Fruit fly (Drosophila melanogaster) whole organism, embryonic: ENCODE measurements around the gene Smox.

Experiments
- Blimp-1 ChIP-seq: fragments of 200-800 bp; sonication (Bioruptor generic); optimal IDR thresholded peaks from 3 replicates; lab custom pipeline; 2018; ENCODE audit warnings: missing biosample characterization, missing genetic modification characterization, mild to moderate bottlenecking, moderate library complexity, missing genetic modification reagents
- BtbVII ChIP-seq: fragments of 200-800 bp; sonication (Bioruptor generic); optimal IDR thresholded peaks from 3 replicates; lab custom pipeline; 2017; ENCODE audit warnings: missing biosample characterization, mild to moderate bottlenecking, missing genetic modification characterization
- CG10959 ChIP-seq: fragments of 200-800 bp; sonication (Bioruptor generic); IDR thresholded peaks from 2 replicates; pipeline ENCODE4 v1.3.6; 2022; ENCODE audit warnings: missing biosample characterization, missing genetic modification characterization
- CG11696 ChIP-seq: fragments of 200-800 bp; sonication (Bioruptor generic); IDR thresholded peaks from 2 replicates; pipeline ENCODE4 v1.3.6; 2022; ENCODE audit warnings: missing biosample characterization, missing genetic modification characterization
- CG11723 ChIP-seq: fragments of 200-800 bp; sonication (Bioruptor generic); optimal IDR thresholded peaks from 2 replicates; lab custom pipeline; 2017; ENCODE audit warnings: missing biosample characterization, mild to moderate bottlenecking, missing genetic modification characterization
- CG12071 ChIP-seq: fragments of 200-800 bp; sonication (Bioruptor generic); optimal IDR thresholded peaks from 3 replicates; lab custom pipeline; 2018; ENCODE audit warnings: missing biosample characterization, mild to moderate bottlenecking, missing genetic modification characterization
- CG13123 ChIP-seq: fragments of 200-800 bp; sonication (Bioruptor generic); optimal IDR thresholded peaks from 2 replicates; lab custom pipeline; 2016; ENCODE audit warnings: missing biosample characterization, missing genetic modification characterization
- CG13775 ChIP-seq: fragments of 200-800 bp; sonication (Bioruptor generic); optimal IDR thresholded peaks from 3 replicates; lab custom pipeline; 2017; ENCODE audit warnings: missing biosample characterization, mild to moderate bottlenecking, missing genetic modification characterization
- CG13894 ChIP-seq: fragments of 200-800 bp; sonication (Bioruptor generic); optimal IDR thresholded peaks from 3 replicates; lab custom pipeline; 2018; ENCODE audit warnings: missing biosample characterization, mild to moderate bottlenecking, missing genetic modification characterization, moderate library complexity
- CG14667 ChIP-seq: fragments of 200-800 bp; sonication (Bioruptor generic); IDR thresholded peaks from 2 replicates; pipeline ENCODE4 v1.3.6; 2022; ENCODE audit warnings: missing biosample characterization, missing genetic modification characterization
- CG1602 ChIP-seq: fragments of 200-800 bp; sonication (Bioruptor generic); optimal IDR thresholded peaks from 3 replicates; lab custom pipeline; 2016; ENCODE audit warnings: missing biosample characterization, missing genetic modification characterization
- CG16779 ChIP-seq: fragments of 200-800 bp; sonication (Bioruptor generic); IDR thresholded peaks from 2 replicates; pipeline ENCODE4 v1.3.6; 2022; ENCODE audit warnings: missing biosample characterization, missing genetic modification characterization
- CG31365 ChIP-seq: fragments of 200-800 bp; sonication (Bioruptor generic); optimal IDR thresholded peaks from 2 replicates; lab custom pipeline; 2018; ENCODE audit warnings: missing biosample characterization, mild to moderate bottlenecking, missing genetic modification characterization
- CG31441 ChIP-seq: fragments of 200-800 bp; sonication (Bioruptor generic); IDR thresholded peaks from 2 replicates; pipeline ENCODE4 v1.3.6; 2022; ENCODE audit warnings: missing biosample characterization, missing genetic modification characterization
- CG3281 ChIP-seq: fragments of 200-800 bp; sonication (Bioruptor generic); optimal IDR thresholded peaks from 3 replicates; lab custom pipeline; 2017; ENCODE audit warnings: missing biosample characterization, mild to moderate bottlenecking, missing genetic modification characterization
- CG34376 ChIP-seq: fragments of 200-800 bp; sonication (Bioruptor generic); optimal IDR thresholded peaks from 2 replicates; lab custom pipeline; 2018; ENCODE audit warnings: missing biosample characterization, mild to moderate bottlenecking, missing genetic modification characterization
- CG3847 ChIP-seq: fragments of 200-800 bp; sonication (Bioruptor generic); IDR thresholded peaks from 2 replicates; pipeline ENCODE4 v1.3.6; 2022; ENCODE audit warnings: missing biosample characterization, missing genetic modification characterization
- CG42726 ChIP-seq: fragments of 200-800 bp; sonication (Bioruptor generic); IDR thresholded peaks from 2 replicates; pipeline ENCODE4 v1.3.6; 2022; ENCODE audit warnings: missing biosample characterization, missing genetic modification characterization; ENCODE audit not compliant: partially characterized antibody
- CG4404 ChIP-seq: fragments of 200-800 bp; sonication (Bioruptor generic); IDR thresholded peaks from 2 replicates; pipeline ENCODE4 v1.3.6; 2022; ENCODE audit warnings: missing biosample characterization, missing genetic modification characterization
- CG4707 ChIP-seq: fragments of 200-800 bp; sonication (Bioruptor generic); optimal IDR thresholded peaks from 2 replicates; lab custom pipeline; 2018; ENCODE audit warnings: missing biosample characterization, mild to moderate bottlenecking, missing genetic modification characterization, moderate library complexity
- CG6813 ChIP-seq: fragments of 200-800 bp; sonication (Bioruptor generic); optimal IDR thresholded peaks from 2 replicates; lab custom pipeline; 2017; ENCODE audit warnings: missing biosample characterization, missing genetic modification characterization, mild to moderate bottlenecking, moderate library complexity, missing genetic modification reagents
- CG7357 ChIP-seq: fragments of 200-800 bp; sonication (Bioruptor generic); IDR thresholded peaks from 3 replicates; pipeline ENCODE4 v1.3.6; 2022; ENCODE audit warnings: missing biosample characterization, missing genetic modification characterization
- CG7745 ChIP-seq: fragments of 200-800 bp; sonication (Bioruptor generic); optimal IDR thresholded peaks from 2 replicates; lab custom pipeline; 2018; ENCODE audit warnings: missing biosample characterization, mild to moderate bottlenecking, missing genetic modification characterization, moderate library complexity
- CG9215 ChIP-seq: fragments of 200-800 bp; sonication (Bioruptor generic); IDR thresholded peaks from 2 replicates; pipeline ENCODE4 v1.3.6; 2022; ENCODE audit warnings: missing biosample characterization, missing genetic modification characterization
- CG9932 ChIP-seq: fragments of 200-800 bp; sonication (Bioruptor generic); IDR thresholded peaks from 2 replicates; pipeline ENCODE4 v1.3.6; 2022; ENCODE audit warnings: missing biosample characterization, missing genetic modification characterization
- Dfd ChIP-seq, 2 experiments: fragments of >200 bp; optimal IDR thresholded peaks; 2 replicates each; lab custom pipeline; 2017; ENCODE audit warnings: missing biosample characterization in 2 of 2, missing genetic modification characterization in 2 of 2
- Dip2 ChIP-seq: fragments of 200-800 bp; sonication (Bioruptor generic); IDR thresholded peaks from 2 replicates; pipeline ENCODE4 v1.3.6; 2022; ENCODE audit warnings: missing biosample characterization, missing genetic modification characterization
- ERR ChIP-seq: fragments of 200-800 bp; sonication (Bioruptor generic); optimal IDR thresholded peaks from 2 replicates; lab custom pipeline; 2016; ENCODE audit warnings: missing biosample characterization, missing genetic modification characterization
- Ets65A ChIP-seq: fragments of 200-800 bp; sonication (Bioruptor generic); peaks from one replicate; lab custom pipeline; 2016; ENCODE audit warnings: missing biosample characterization, missing genetic modification characterization
- HLH54F ChIP-seq: fragments of 200-800 bp; sonication (Bioruptor generic); optimal IDR thresholded peaks from 3 replicates; lab custom pipeline; 2016; ENCODE audit warnings: missing biosample characterization, missing genetic modification characterization
- Hr78 ChIP-seq, 2 experiments: fragments of 200-800 bp in 1 of 2; fragments of >200 bp in 1 of 2; sonication (Bioruptor generic) in 1 of 2; optimal IDR thresholded peaks; 2 replicates each; lab custom pipeline; 2017 to 2019; ENCODE audit warnings: missing biosample characterization in 2 of 2, missing genetic modification characterization in 2 of 2, mild to moderate bottlenecking in 1 of 2, moderate library complexity in 1 of 2
- Med ChIP-seq: fragments of 200-800 bp; sonication (Bioruptor generic); peaks from one replicate; lab custom pipeline; 2016; ENCODE audit warnings: missing biosample characterization, missing genetic modification characterization, mild to moderate bottlenecking, inconsistent platforms, moderate library complexity
- Meics ChIP-seq: fragments of 200-800 bp; sonication (Bioruptor generic); optimal IDR thresholded peaks from 2 replicates; lab custom pipeline; 2017; ENCODE audit warnings: missing biosample characterization, mild to moderate bottlenecking, missing genetic modification characterization
- Mrtf ChIP-seq: fragments of 200-800 bp; sonication (Bioruptor generic); IDR thresholded peaks from 3 replicates; pipeline ENCODE4 v1.3.6; 2022; ENCODE audit warnings: missing biosample characterization, missing genetic modification characterization
- Poxn ChIP-seq: fragments of 200-800 bp; sonication (Bioruptor generic); IDR thresholded peaks from 2 replicates; pipeline ENCODE4 v1.3.6; 2022; ENCODE audit warnings: missing biosample characterization, missing genetic modification characterization
- Six4 ChIP-seq: fragments of 200-800 bp; sonication (Bioruptor generic); optimal IDR thresholded peaks from 2 replicates; lab custom pipeline; 2016; ENCODE audit warnings: missing biosample characterization, missing genetic modification characterization
- Sry-δ ChIP-seq: fragments of 200-800 bp; sonication (Bioruptor generic); optimal IDR thresholded peaks from 2 replicates; lab custom pipeline; 2016; ENCODE audit warnings: missing biosample characterization, missing genetic modification characterization
- Xbp1 ChIP-seq: fragments of 200-800 bp; sonication (Bioruptor generic); optimal IDR thresholded peaks from 3 replicates; lab custom pipeline; 2016; ENCODE audit warnings: missing biosample characterization, mild to moderate bottlenecking, missing genetic modification characterization
- btn ChIP-seq: fragments of 200-800 bp; sonication (Bioruptor generic); optimal IDR thresholded peaks from 2 replicates; lab custom pipeline; 2016; ENCODE audit warnings: missing biosample characterization, missing genetic modification characterization
- dysf ChIP-seq: fragments of 200-800 bp; sonication (Bioruptor generic); IDR thresholded peaks from 3 replicates; pipeline ENCODE4 v1.3.6; 2022; ENCODE audit warnings: missing biosample characterization, missing genetic modification characterization
- emc ChIP-seq: fragments of 200-800 bp; sonication (Bioruptor generic); optimal IDR thresholded peaks from 2 replicates; lab custom pipeline; 2016; ENCODE audit warnings: missing biosample characterization, missing genetic modification characterization
- esg ChIP-seq: fragments of 200-800 bp; sonication (Bioruptor generic); conservative IDR thresholded peaks from 2 replicates; pipeline ENCODE4 v1.3.6; 2022; ENCODE audit warnings: missing biosample characterization, missing genetic modification characterization
- gsb-n ChIP-seq: fragments of 200-800 bp; sonication (Bioruptor generic); optimal IDR thresholded peaks from 3 replicates; lab custom pipeline; 2018; ENCODE audit warnings: missing biosample characterization, mild to moderate bottlenecking, missing genetic modification characterization
- lilli ChIP-seq: fragments of 200-800 bp; sonication (Bioruptor generic); optimal IDR thresholded peaks from 3 replicates; lab custom pipeline; 2016; ENCODE audit warnings: missing biosample characterization, missing genetic modification characterization
- mam ChIP-seq: fragments of 200-800 bp; sonication (Bioruptor generic); optimal IDR thresholded peaks from 3 replicates; lab custom pipeline; 2016; ENCODE audit warnings: missing biosample characterization, missing genetic modification characterization
- oc ChIP-seq: fragments of 200-800 bp; sonication (Bioruptor generic); optimal IDR thresholded peaks from 2 replicates; lab custom pipeline; 2018; ENCODE audit warnings: missing biosample characterization, mild to moderate bottlenecking, missing genetic modification characterization, moderate library complexity
- p53 ChIP-seq: fragments of 200-800 bp; sonication (Bioruptor generic); optimal IDR thresholded peaks from 2 replicates; lab custom pipeline; 2016; ENCODE audit warnings: missing biosample characterization, missing genetic modification characterization
- run ChIP-seq: fragments of 200-800 bp; sonication (Bioruptor generic); optimal IDR thresholded peaks from 3 replicates; lab custom pipeline; 2018; ENCODE audit warnings: missing biosample characterization, mild to moderate bottlenecking, missing genetic modification characterization
- sens ChIP-seq: fragments of 200-800 bp; sonication (Bioruptor generic); peaks from one replicate; lab custom pipeline; 2016; ENCODE audit warnings: missing biosample characterization, missing genetic modification characterization
- vnd ChIP-seq: fragments of 200-800 bp; sonication (Bioruptor generic); IDR thresholded peaks from 3 replicates; pipeline ENCODE4 v1.3.6; 2022; ENCODE audit warnings: missing biosample characterization, missing genetic modification characterization; ENCODE audit not compliant: partially characterized antibody

Smox gene

dm6 chrX:8092075-8092682 lies 49.9 kb downstream of the Smox start (continued):
- TF ChIP-seq CG3847 (GFP tag; lab: Robert Waterston, UW) (peak; percentile 91), btn (peak; percentile 6), CG11696 (GFP tag; lab: Robert Waterston, UW) (peak; percentile 57; the same call in 1 of the 2 replicates), CG4404 (GFP tag; lab: Robert Waterston, UW) (peak; percentile 78; the same call in 1 of the 2 replicates), vnd (GFP tag; lab: Robert Waterston, UW) (no peak), CG11723 (GFP tag; lab: Kevin White, UChicago) (peak; percentile 92), run (tag; lab: Kevin White, UChicago) (peak; percentile 94), CG7357 (GFP tag; lab: Robert Waterston, UW) (peak; percentile 87), CG34376 (GFP tag; lab: Kevin White, UChicago) (peak; percentile 97), mam (GFP tag; lab: Kevin White, UChicago) (peak; percentile 86), BtbVII (GFP tag; lab: Kevin White, UChicago) (peak; percentile 97), Poxn (GFP tag; lab: Robert Waterston, UW) (peak; percentile 59), CG7745 (tag; lab: Kevin White, UChicago) (no peak), CG42726 (no peak), CG3281 (peak; percentile 95), p53 (GFP tag; lab: Kevin White, UChicago) (no peak), CG13775 (GFP tag; lab: Kevin White, UChicago) (peak; percentile 94), CG16779 (GFP tag; lab: Robert Waterston, UW) (0 out of 2 replicates have a peak, but pooled peaks have one; percentile 40), CG6813 (GFP tag; lab: Kevin White, UChicago) (peak; percentile 92), Sry-δ (GFP tag; lab: Kevin White, UChicago) (peak; percentile 21), CG9932 (peak; percentile 87), Xbp1 (peak; percentile 94), lilli (peak; percentile 89), Meics (GFP tag; lab: Kevin White, UChicago) (peak; percentile 97), oc (tag; lab: Kevin White, UChicago) (peak; percentile 92), CG14667 (GFP tag; lab: Robert Waterston, UW) (peak; percentile 86), gsb-n (tag; lab: Kevin White, UChicago) (peak; percentile 92), Ets65A (GFP tag; lab: Kevin White, UChicago) (peak; percentile 69), esg (GFP tag; lab: Robert Waterston, UW) (peak; percentile 91), ERR (GFP tag; lab: Kevin White, UChicago) (peak; percentile 44), dysf (peak; percentile 96), Six4 (GFP tag; lab: Kevin White, UChicago) (peak; percentile 90), CG4707 (GFP tag; lab: Kevin White, UChicago) (peak; percentile 69), emc (GFP tag; lab: Kevin White, UChicago) (peak; percentile 60), HLH54F (GFP tag; lab: Kevin White, UChicago) (peak; percentile 72), CG13123 (peak; percentile 86), Dfd (GFP tag; optimal IDR thresholded peaks at IDR 0.05; lab: Kevin White, UChicago) (no peak), CG31365 (tag; lab: Kevin White, UChicago) (peak; percentile 68), Dip2 (GFP tag; lab: Robert Waterston, UW) (no peak), Hr78 (GFP tag; optimal IDR thresholded peaks at IDR 0.05; lab: Kevin White, UChicago) (peak in 1 of 2 experiments; percentile 77), CG9215 (GFP tag; lab: Robert Waterston, UW) (peak; percentile 92), CG31441 (GFP tag; lab: Robert Waterston, UW) (peak; percentile 94), CG10959 (GFP tag; lab: Robert Waterston, UW) (peak; percentile 66), Mrtf (GFP tag; lab: Robert Waterston, UW) (peak; percentile 86), CG1602 (GFP tag; lab: Kevin White, UChicago) (peak; percentile 93), CG12071 (peak; percentile 81), CG13894 (tag; lab: Kevin White, UChicago) (peak; percentile 91), sens (GFP tag; lab: Kevin White, UChicago) (peak; percentile 98), Blimp-1 (GFP tag; lab: Kevin White, UChicago) (peak; percentile 92), Med (peak; percentile 86)
